Worm (Caenorhabditis elegans) whole organism, late embryonic: ENCODE data around the gene M163.21.

Experiments
- ceh-14 ChIP-seq: sonication (generic microtip); optimal IDR thresholded peaks from 2 replicates; lab custom pipeline; 2016; ENCODE audit warnings: missing genotype, missing genetic modification characterization, missing compliant biosample characterization
- elt-2 ChIP-seq: sonication (generic microtip); optimal IDR thresholded peaks from 2 replicates; lab custom pipeline; 2016; ENCODE audit warnings: missing genetic modification reagents, missing genetic modification characterization, missing compliant biosample characterization
- fkh-10 ChIP-seq: fragments of 150-350 bp; optimal IDR thresholded peaks from 2 replicates; lab custom pipeline; 2014; ENCODE audit warnings: missing biosample characterization, missing genetic modification reagents, missing genetic modification characterization
- lin-11 ChIP-seq: fragments of 200-800 bp; sonication (Bioruptor generic); optimal IDR thresholded peaks from 2 replicates; lab custom pipeline; 2018; ENCODE audit warnings: mild to moderate bottlenecking, missing genetic modification characterization, missing compliant biosample characterization

DNA sequence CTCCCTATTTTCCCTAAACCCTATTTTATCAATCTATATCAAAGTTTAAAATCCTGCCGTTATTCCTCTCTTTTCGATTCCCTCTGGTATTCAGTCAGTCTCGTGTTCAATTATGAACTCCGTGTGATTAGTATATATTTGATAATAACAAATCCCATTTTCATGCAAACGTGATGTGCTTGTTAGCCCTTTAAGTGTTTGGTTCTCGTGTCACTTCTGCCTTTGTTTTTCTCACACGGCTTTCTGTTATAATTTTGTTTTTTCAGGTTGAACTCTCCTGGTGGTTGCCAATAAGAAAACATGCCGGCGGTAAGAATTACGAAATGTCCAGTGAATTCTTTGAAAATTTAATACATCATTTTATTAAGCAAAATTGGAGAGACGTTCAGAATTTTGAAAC is at the start of gene M163.21:
- TF ChIP-seq elt-2 (tag; lab: Kevin White, UChicago) (no peak), fkh-10 (GFP tag; lab: Kevin White, UChicago) (no peak), ceh-14 (no peak), lin-11 (tag; lab: Kevin White, UChicago) (no peak)
